Worm (Caenorhabditis elegans): ENCODE results near the gene F54F2.14.

- TF ChIP-seq flt-1 (GFP tag; IDR thresholded peaks at IDR 0.05) (no peak), ama-1 (optimal IDR thresholded peaks at IDR 0.05) (no peak), hnd-1 (tag; optimal IDR thresholded peaks at IDR 0.05) (no peak), B0310.2 (tag; optimal IDR thresholded peaks at IDR 0.05) (no peak), tbx-37 (GFP tag; conservative IDR thresholded peaks at IDR 0.05) (no peak)
Measured at ce11 chrIII:8779912-8780311, 11.4 kb upstream of the F54F2.14 start, which contains the start of gene K02D10.4.

All from whole organism, early embryonic.